Fruit fly (Drosophila melanogaster) whole organism, pupa: Measurements from ENCODE around the gene miple2.

ENCODE experiments used
- CG15710 ChIP-seq: fragments of 200-800 bp; sonication (Bioruptor generic); optimal IDR thresholded peaks from 2 replicates; lab custom pipeline; 2018; ENCODE audit warnings: missing biosample characterization, mild to moderate bottlenecking, missing genetic modification characterization, moderate library complexity
- CG32121 ChIP-seq: fragments of 200-800 bp; sonication (Bioruptor generic); IDR thresholded peaks from 2 replicates; pipeline ENCODE4 v1.3.6; 2022; ENCODE audit warnings: missing biosample characterization, missing genetic modification characterization
- CG4496 ChIP-seq: fragments of 200-800 bp; sonication (Bioruptor generic); IDR thresholded peaks from 3 replicates; pipeline ENCODE4 v1.3.6; 2022; ENCODE audit warnings: missing biosample characterization, missing genetic modification characterization
- CG8159 ChIP-seq: fragments of 200-800 bp; sonication (Bioruptor generic); optimal IDR thresholded peaks from 3 replicates; lab custom pipeline; 2018; ENCODE audit warnings: missing biosample characterization, mild to moderate bottlenecking, missing genetic modification characterization, moderate library complexity
- CG8301 ChIP-seq: fragments of 200-800 bp; sonication (Bioruptor generic); optimal IDR thresholded peaks from 2 replicates; lab custom pipeline; 2018; ENCODE audit warnings: missing biosample characterization, mild to moderate bottlenecking, missing genetic modification characterization
- CG9948 ChIP-seq: fragments of 200-800 bp; sonication (Bioruptor generic); optimal IDR thresholded peaks from 2 replicates; lab custom pipeline; 2018; ENCODE audit warnings: missing biosample characterization, mild to moderate bottlenecking, missing genetic modification characterization, moderate library complexity
- gl ChIP-seq: fragments of 200-800 bp; sonication (Bioruptor generic); optimal IDR thresholded peaks from 2 replicates; lab custom pipeline; 2018; ENCODE audit warnings: missing biosample characterization, mild to moderate bottlenecking, missing genetic modification characterization

DNA sequence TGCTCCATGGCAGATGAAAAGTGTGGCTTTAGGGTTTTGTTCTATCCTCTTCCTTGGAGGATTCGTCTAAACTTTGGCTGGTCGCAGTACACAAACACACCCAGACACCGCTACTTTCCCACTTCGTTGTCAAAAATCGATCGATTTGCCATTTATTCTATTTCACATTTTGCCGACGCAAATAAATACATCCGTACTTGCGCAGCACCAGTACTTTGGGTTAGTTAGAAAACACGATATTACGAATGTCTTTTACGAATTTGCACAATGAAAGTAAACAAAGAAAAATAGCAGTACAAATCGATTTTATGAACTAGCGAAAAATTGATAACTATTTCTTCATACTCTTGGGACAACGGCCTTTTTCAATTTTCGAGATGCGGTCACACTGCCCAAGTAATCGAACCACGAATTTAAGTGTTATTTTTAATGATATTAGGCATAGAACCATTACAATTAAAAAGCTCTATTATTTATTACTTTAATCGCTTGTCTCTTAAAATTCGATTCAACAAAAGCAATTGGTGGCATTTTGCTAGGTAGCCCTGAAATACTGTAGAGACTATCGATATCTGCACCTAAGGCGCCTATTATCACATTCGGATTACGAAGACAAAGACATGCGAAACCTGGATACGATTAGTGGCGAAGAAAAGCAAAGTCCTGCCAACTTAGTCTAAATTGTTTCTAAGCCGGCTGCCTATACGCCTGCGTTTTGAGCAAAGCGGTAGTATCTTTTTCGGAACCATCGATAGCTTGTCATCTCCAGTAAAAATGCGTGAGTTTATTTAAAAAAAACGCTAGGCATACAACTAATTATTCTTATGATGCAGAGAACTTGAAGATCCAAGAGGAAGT lies 13.2 kb upstream of the miple2 start, which contains the start of the genes DIP2 and wac:
- no peak for TF ChIP-seq CG8301 (tag; lab: Kevin White, UChicago)
- TF ChIP-seq CG9948 (tag; lab: Kevin White, UChicago) = no peak
- TF ChIP-seq CG4496 (GFP tag; lab: Robert Waterston, UW) = no peak
- TF ChIP-seq CG8159 (tag; lab: Kevin White, UChicago) = no peak
- no peak for TF ChIP-seq CG32121 (GFP tag; lab: Robert Waterston, UW)
- TF ChIP-seq CG15710 (tag; lab: Kevin White, UChicago) = peak; percentile 22
- no peak for TF ChIP-seq gl (tag; lab: Kevin White, UChicago)
